Fruit fly (Drosophila melanogaster): ENCODE data around the gene Rop.

- TF ChIP-seq Crg-1 (GFP tag; optimal IDR thresholded peaks at IDR 0.05): no peak
- no peak for TF ChIP-seq ovo (GFP tag; optimal IDR thresholded peaks at IDR 0.05)
- no peak for TF ChIP-seq CG7101 (tag; optimal IDR thresholded peaks at IDR 0.05)
- no peak for TF ChIP-seq CG5204 (GFP tag; optimal IDR thresholded peaks at IDR 0.05)
- no peak for TF ChIP-seq CG33017 (tag; optimal IDR thresholded peaks at IDR 0.05)
- no peak for TF ChIP-seq CG11617 (GFP tag; optimal IDR thresholded peaks at IDR 0.05)
Measured at dm6 chr3L:4135857-4136256, 2.9 kb downstream of the Rop start, which contains the start of gene RfC4.

Measured in whole organism, adult.